Fruit fly (Drosophila melanogaster) whole organism, embryonic: ENCODE data around the gene CG7896.

Experiments
- Abd-B ChIP-seq: fragments of 200-800 bp; sonication (Bioruptor generic); optimal IDR thresholded peaks from 2 replicates; lab custom pipeline; 2018; ENCODE audit warnings: missing biosample characterization, mild to moderate bottlenecking, missing genetic modification characterization, moderate library complexity
- Adf1 ChIP-seq: fragments of 200-800 bp; sonication (Bioruptor generic); IDR thresholded peaks from 2 replicates; pipeline ENCODE4 v1.3.6; 2022; ENCODE audit warnings: missing biosample characterization, missing genetic modification characterization
- B-H2 ChIP-seq: fragments of 200-800 bp; sonication (Bioruptor generic); optimal IDR thresholded peaks from 2 replicates; lab custom pipeline; 2018; ENCODE audit warnings: missing biosample characterization, mild to moderate bottlenecking, missing genetic modification characterization
- CG10959 ChIP-seq: fragments of 200-800 bp; sonication (Bioruptor generic); IDR thresholded peaks from 2 replicates; pipeline ENCODE4 v1.3.6; 2022; ENCODE audit warnings: missing biosample characterization, missing genetic modification characterization
- CG12659 ChIP-seq: fragments of 200-800 bp; sonication (Bioruptor generic); optimal IDR thresholded peaks from 3 replicates; lab custom pipeline; 2017; ENCODE audit warnings: mild to moderate bottlenecking, missing biosample characterization, missing genetic modification reagents, missing genetic modification characterization
- CG12769 ChIP-seq: fragments of 200-800 bp; sonication (Bioruptor generic); optimal IDR thresholded peaks from 2 replicates; lab custom pipeline; 2019; ENCODE audit warnings: missing biosample characterization, mild to moderate bottlenecking, missing genetic modification characterization, moderate library complexity
- CG13287 ChIP-seq: fragments of 200-800 bp; sonication (Bioruptor generic); IDR thresholded peaks from 2 replicates; pipeline ENCODE4 v1.3.6; 2022; ENCODE audit warnings: missing biosample characterization, missing genetic modification characterization; ENCODE audit not compliant: partially characterized antibody
- CG13894 ChIP-seq: fragments of 200-800 bp; sonication (Bioruptor generic); optimal IDR thresholded peaks from 3 replicates; lab custom pipeline; 2018; ENCODE audit warnings: missing biosample characterization, mild to moderate bottlenecking, missing genetic modification characterization, moderate library complexity
- CG14050 ChIP-seq: fragments of 200-800 bp; sonication (Bioruptor generic); IDR thresholded peaks from 3 replicates; pipeline ENCODE4 v1.3.6; 2022; ENCODE audit warnings: missing biosample characterization, missing genetic modification characterization
- CG15011 ChIP-seq: fragments of 200-800 bp; sonication (Bioruptor generic); optimal IDR thresholded peaks from 3 replicates; lab custom pipeline; 2018; ENCODE audit warnings: missing biosample characterization, mild to moderate bottlenecking, missing genetic modification characterization
- CG1529 ChIP-seq: fragments of 200-800 bp; sonication (Bioruptor generic); optimal IDR thresholded peaks from 3 replicates; lab custom pipeline; 2018; ENCODE audit warnings: missing biosample characterization, missing genetic modification characterization
- CG16815 ChIP-seq: fragments of 200-800 bp; sonication (Bioruptor generic); optimal IDR thresholded peaks from 3 replicates; lab custom pipeline; 2017; ENCODE audit warnings: missing biosample characterization, mild to moderate bottlenecking, missing genetic modification characterization
- CG2678 ChIP-seq: fragments of 200-800 bp; sonication (Bioruptor generic); optimal IDR thresholded peaks from 3 replicates; lab custom pipeline; 2019; ENCODE audit warnings: missing biosample characterization, mild to moderate bottlenecking, missing genetic modification characterization, moderate library complexity
- CG2875 ChIP-seq: fragments of 200-800 bp; sonication (Bioruptor generic); optimal IDR thresholded peaks from 2 replicates; lab custom pipeline; 2017; ENCODE audit warnings: missing biosample characterization, mild to moderate bottlenecking, missing genetic modification characterization, missing genetic modification reagents
- CG31441 ChIP-seq: fragments of 200-800 bp; sonication (Bioruptor generic); IDR thresholded peaks from 2 replicates; pipeline ENCODE4 v1.3.6; 2022; ENCODE audit warnings: missing biosample characterization, missing genetic modification characterization
- CG4360 ChIP-seq: fragments of 200-800 bp; sonication (Bioruptor generic); IDR thresholded peaks from 2 replicates; pipeline ENCODE4 v1.3.6; 2022; ENCODE audit warnings: missing biosample characterization, missing genetic modification characterization
- CG6689 ChIP-seq: fragments of 200-800 bp; sonication (Bioruptor generic); IDR thresholded peaks from 2 replicates; pipeline ENCODE4 v1.3.6; 2022; ENCODE audit warnings: missing biosample characterization, missing genetic modification characterization
- CG6813 ChIP-seq: fragments of 200-800 bp; sonication (Bioruptor generic); optimal IDR thresholded peaks from 2 replicates; lab custom pipeline; 2017; ENCODE audit warnings: missing biosample characterization, missing genetic modification characterization, mild to moderate bottlenecking, moderate library complexity, missing genetic modification reagents
- D19A ChIP-seq: fragments of 200-800 bp; optimal IDR thresholded peaks from 3 replicates; lab custom pipeline; 2019; ENCODE audit warnings: missing biosample characterization, mild to moderate bottlenecking, missing genetic modification characterization, moderate library complexity
- Doc2 ChIP-seq: fragments of 200-800 bp; sonication (Bioruptor generic); IDR thresholded peaks from 2 replicates; pipeline ENCODE4 v1.3.6; 2022; ENCODE audit warnings: missing biosample characterization, missing genetic modification characterization
- H2.0 ChIP-seq: fragments of 200-800 bp; sonication (Bioruptor generic); IDR thresholded peaks from 2 replicates; pipeline ENCODE4 v1.3.6; 2022; ENCODE audit warnings: missing biosample characterization, missing genetic modification characterization
- HmgD ChIP-seq: fragments of 200-800 bp; sonication (Bioruptor generic); optimal IDR thresholded peaks from 3 replicates; lab custom pipeline; 2016; ENCODE audit warnings: missing biosample characterization, missing genetic modification characterization
- Lhr ChIP-seq: fragments of 200-800 bp; sonication (Bioruptor generic); optimal IDR thresholded peaks from 3 replicates; lab custom pipeline; 2017; ENCODE audit warnings: mild to moderate bottlenecking, missing biosample characterization, missing genetic modification reagents, missing genetic modification characterization
- MESR4 ChIP-seq: fragments of 200-800 bp; sonication (Bioruptor generic); optimal IDR thresholded peaks from 2 replicates; lab custom pipeline; 2018; ENCODE audit warnings: missing biosample characterization, mild to moderate bottlenecking, missing genetic modification characterization, moderate library complexity
- Ravus ChIP-seq: fragments of 200-800 bp; sonication (Bioruptor generic); IDR thresholded peaks from 2 replicates; pipeline ENCODE4 v1.3.6; 2022; ENCODE audit warnings: missing biosample characterization, missing genetic modification characterization
- Sox100B ChIP-seq: fragments of 200-800 bp; sonication (Bioruptor generic); optimal IDR thresholded peaks from 3 replicates; lab custom pipeline; 2018; ENCODE audit warnings: missing biosample characterization, mild to moderate bottlenecking, missing genetic modification characterization
- Sry-δ ChIP-seq: fragments of 200-800 bp; sonication (Bioruptor generic); optimal IDR thresholded peaks from 2 replicates; lab custom pipeline; 2016; ENCODE audit warnings: missing biosample characterization, missing genetic modification characterization
- Tbp ChIP-seq: fragments of >200 bp; optimal IDR thresholded peaks from 2 replicates; lab custom pipeline; 2018; ENCODE audit warnings: missing biosample characterization, missing genetic modification characterization
- Vsx1 ChIP-seq: fragments of 200-800 bp; sonication (Bioruptor generic); optimal IDR thresholded peaks from 2 replicates; lab custom pipeline; 2017; ENCODE audit warnings: missing biosample characterization, mild to moderate bottlenecking, missing genetic modification characterization, missing genetic modification reagents
- ab ChIP-seq: fragments of 200-800 bp; sonication (Bioruptor generic); optimal IDR thresholded peaks from 2 replicates; lab custom pipeline; 2016; ENCODE audit warnings: missing biosample characterization, missing genetic modification characterization
- abd-A ChIP-seq: fragments of 200-800 bp; sonication (Bioruptor generic); optimal IDR thresholded peaks from 3 replicates; lab custom pipeline; 2019; ENCODE audit warnings: missing biosample characterization, mild to moderate bottlenecking, missing genetic modification characterization, moderate library complexity
- ase ChIP-seq: fragments of 200-800 bp; sonication (Bioruptor generic); IDR thresholded peaks from 3 replicates; pipeline ENCODE4 v1.3.6; 2022; ENCODE audit warnings: missing biosample characterization, missing genetic modification characterization
- cad ChIP-seq: fragments of >200 bp; optimal IDR thresholded peaks from 2 replicates; lab custom pipeline; 2017; ENCODE audit warnings: missing biosample characterization, missing genetic modification characterization
- chinmo ChIP-seq: fragments of 200-800 bp; sonication (Bioruptor generic); IDR thresholded peaks from 4 replicates; pipeline ENCODE4 v1.3.6; 2022; ENCODE audit warnings: missing biosample characterization, missing genetic modification characterization; ENCODE audit not compliant: partially characterized antibody
- ci ChIP-seq: fragments of 200-800 bp; sonication (Bioruptor generic); IDR thresholded peaks from 3 replicates; pipeline ENCODE4 v1.3.6; 2022; ENCODE audit warnings: missing biosample characterization, missing genetic modification characterization
- crc ChIP-seq: fragments of 200-800 bp; sonication (Bioruptor generic); optimal IDR thresholded peaks from 2 replicates; lab custom pipeline; 2016; ENCODE audit warnings: missing biosample characterization, missing genetic modification characterization
- gfzf ChIP-seq: fragments of 200-800 bp; sonication (Bioruptor generic); optimal IDR thresholded peaks from 2 replicates; lab custom pipeline; 2016; ENCODE audit warnings: missing biosample characterization, mild to moderate bottlenecking, missing genetic modification characterization, moderate library complexity
- grn ChIP-seq: fragments of 200-800 bp; sonication (Bioruptor generic); optimal IDR thresholded peaks from 3 replicates; lab custom pipeline; 2017; ENCODE audit warnings: missing biosample characterization, missing genetic modification characterization
- pb ChIP-seq: fragments of 200-800 bp; sonication (Bioruptor generic); optimal IDR thresholded peaks from 3 replicates; lab custom pipeline; 2016; ENCODE audit warnings: missing biosample characterization, missing genetic modification characterization
- pros ChIP-seq: fragments of 200-800 bp; sonication (Bioruptor generic); optimal IDR thresholded peaks from 3 replicates; lab custom pipeline; 2019; ENCODE audit warnings: missing biosample characterization, mild to moderate bottlenecking, missing genetic modification characterization, moderate library complexity
- repo ChIP-seq: fragments of 200-800 bp; sonication (Bioruptor generic); optimal IDR thresholded peaks from 2 replicates; lab custom pipeline; 2016; ENCODE audit warnings: missing biosample characterization, missing genetic modification characterization
- ro ChIP-seq: fragments of 200-800 bp; sonication (Bioruptor generic); IDR thresholded peaks from 2 replicates; pipeline ENCODE4 v1.3.6; 2022; ENCODE audit warnings: missing biosample characterization, missing genetic modification characterization
- salm ChIP-seq: fragments of 200-800 bp; sonication (Bioruptor generic); optimal IDR thresholded peaks from 2 replicates; lab custom pipeline; 2018; ENCODE audit warnings: missing biosample characterization, mild to moderate bottlenecking, missing genetic modification characterization
- sc ChIP-seq, 3 experiments: fragments of >200 bp in 2 of 3; fragments of 200-800 bp in 1 of 3; sonication (Bioruptor generic) in 1 of 3; optimal IDR thresholded peaks; 2 replicates in 2 of 3; 3 replicates in 1 of 3; lab custom pipeline; 2017; ENCODE audit warnings: mild to moderate bottlenecking in 1 of 3, missing biosample characterization in 1 of 3, missing genetic modification characterization in 1 of 3, missing genetic modification reagents in 1 of 3
- sim ChIP-seq: fragments of 200-800 bp; sonication (Bioruptor generic); IDR thresholded peaks from 2 replicates; pipeline ENCODE4 v1.3.6; 2022; ENCODE audit warnings: missing biosample characterization, missing genetic modification characterization
- slbo ChIP-seq: fragments of 200-800 bp; sonication (Bioruptor generic); IDR thresholded peaks from 2 replicates; pipeline ENCODE4 v1.3.6; 2022; ENCODE audit warnings: missing biosample characterization, missing genetic modification characterization
- sqz ChIP-seq: fragments of 200-800 bp; sonication (Bioruptor generic); optimal IDR thresholded peaks from 3 replicates; lab custom pipeline; 2018; ENCODE audit warnings: missing biosample characterization, mild to moderate bottlenecking, missing genetic modification characterization
- ssp ChIP-seq: fragments of 200-800 bp; sonication (Bioruptor generic); IDR thresholded peaks from 2 replicates; pipeline ENCODE4 v1.3.6; 2022; ENCODE audit warnings: missing biosample characterization, missing genetic modification characterization
- tx ChIP-seq: fragments of 200-800 bp; sonication (Bioruptor generic); optimal IDR thresholded peaks from 2 replicates; lab custom pipeline; 2016; ENCODE audit warnings: missing biosample characterization, missing genetic modification characterization
- vvl ChIP-seq: fragments of 200-800 bp; sonication (Bioruptor generic); IDR thresholded peaks from 2 replicates; pipeline ENCODE4 v1.3.6; 2022; ENCODE audit warnings: missing biosample characterization, missing genetic modification characterization
- wek ChIP-seq: fragments of 200-800 bp; sonication (Bioruptor generic); optimal IDR thresholded peaks from 3 replicates; lab custom pipeline; 2018; ENCODE audit warnings: missing biosample characterization, mild to moderate bottlenecking, missing genetic modification characterization, moderate library complexity
- zen2 ChIP-seq: fragments of 200-800 bp; sonication (Bioruptor generic); IDR thresholded peaks from 3 replicates; pipeline ENCODE4 v1.3.6; 2022; ENCODE audit warnings: missing biosample characterization, missing genetic modification characterization; ENCODE audit not compliant: partially characterized antibody

The CG7896 gene

dm6 chr3R:29983886-29984285, 660 bp downstream of the CG7896 start (continued):
- TF ChIP-seq CG12659 (GFP tag; lab: Kevin White, UChicago) (no peak), CG31441 (no peak), CG12769 (tag; lab: Kevin White, UChicago) (peak; percentile 87), CG14050 (GFP tag; lab: Robert Waterston, UW) (no peak), gfzf (GFP tag; lab: Kevin White, UChicago) (no peak), H2.0 (no peak), Doc2 (GFP tag; lab: Robert Waterston, UW) (no peak), ci (GFP tag; lab: Robert Waterston, UW) (no peak), Adf1 (no peak), CG16815 (GFP tag; lab: Kevin White, UChicago) (no peak), ase (GFP tag; lab: Robert Waterston, UW) (no peak), salm (tag; lab: Kevin White, UChicago) (no peak), slbo (0 out of 2 replicates have a peak, but pooled peaks have one; percentile 2), ab (GFP tag; lab: Kevin White, UChicago) (no peak), Abd-B (GFP tag; lab: Kevin White, UChicago) (no peak), Sry-δ (GFP tag; lab: Kevin White, UChicago) (no peak), Sox100B (GFP tag; lab: Kevin White, UChicago) (no peak), zen2 (GFP tag; lab: Robert Waterston, UW) (no peak), abd-A (tag; lab: Kevin White, UChicago) (peak; percentile 59), pb (GFP tag; lab: Kevin White, UChicago) (no peak), repo (GFP tag; lab: Kevin White, UChicago) (no peak), Ravus (GFP tag; lab: Robert Waterston, UW) (no peak), sim (GFP tag; lab: Robert Waterston, UW) (no peak), crc (GFP tag; lab: Kevin White, UChicago) (no peak), CG4360 (no peak), cad (GFP tag; lab: Kevin White, UChicago) (no peak), CG13287 (GFP tag; lab: Robert Waterston, UW) (no peak), Vsx1 (GFP tag; lab: Kevin White, UChicago) (no peak), CG6689 (no peak), ro (GFP tag; lab: Robert Waterston, UW) (no peak), grn (peak; percentile 74), pros (GFP tag; lab: Kevin White, UChicago) (peak; percentile 40), CG2678 (no peak), ssp (GFP tag; lab: Robert Waterston, UW) (no peak), vvl (GFP tag; lab: Robert Waterston, UW) (peak; percentile 75; the same call in 1 of the 2 replicates), CG1529 (no peak), CG15011 (no peak), Lhr (GFP tag; lab: Kevin White, UChicago) (no peak)
- TF ChIP-seq, all 482 proteins: peak for 9

dm6 chr3R:29985219-29985618, 2.0 kb downstream of the CG7896 start:
- TF ChIP-seq wek (GFP tag; lab: Kevin White, UChicago) (no peak), CG6813 (no peak), tx (no peak), CG2875 (GFP tag; lab: Kevin White, UChicago) (no peak), MESR4 (GFP tag; lab: Kevin White, UChicago) (no peak), HmgD (GFP tag; lab: Kevin White, UChicago) (no peak), Tbp (GFP tag; lab: Kevin White, UChicago) (no peak), sqz (GFP tag; lab: Kevin White, UChicago) (no peak), chinmo (GFP tag; lab: Robert Waterston, UW) (peak; percentile 56; the same call in 1 of the 4 replicates), D19A (no peak), CG12659 (GFP tag; lab: Kevin White, UChicago) (no peak), CG12769 (tag; lab: Kevin White, UChicago) (peak; percentile 4), CG10959 (GFP tag; lab: Robert Waterston, UW) (no peak), CG13894 (peak; percentile 39), ab (GFP tag; lab: Kevin White, UChicago) (no peak), ase (GFP tag; lab: Robert Waterston, UW) (no peak), sc (optimal IDR thresholded peaks at IDR 0.05; lab: Kevin White, UChicago) (no peak), sc (GFP tag; optimal IDR thresholded peaks at IDR 0.05; lab: Kevin White, UChicago) (no peak), B-H2 (GFP tag; lab: Kevin White, UChicago) (no peak)
